Fruit fly (Drosophila melanogaster) whole organism, embryonic: ENCODE results near the gene Cyp4d1.
A peak's percentile ranks its signal among the peaks of the same experiment; 100 is the strongest.

Source experiments
- Ada2b ChIP-seq: fragments of 200-800 bp; sonication (Bioruptor generic); IDR thresholded peaks from 2 replicates; pipeline ENCODE4 v1.3.6; 2022; ENCODE audit warnings: missing biosample characterization, missing genetic modification characterization
- BtbVII ChIP-seq: fragments of 200-800 bp; sonication (Bioruptor generic); optimal IDR thresholded peaks from 3 replicates; lab custom pipeline; 2017; ENCODE audit warnings: missing biosample characterization, mild to moderate bottlenecking, missing genetic modification characterization
- CG11398 ChIP-seq: fragments of 200-800 bp; sonication (Bioruptor generic); optimal IDR thresholded peaks from 2 replicates; lab custom pipeline; 2016; ENCODE audit warnings: missing biosample characterization, missing genetic modification characterization
- CG11560 ChIP-seq: fragments of 200-800 bp; sonication (Bioruptor generic); IDR thresholded peaks from 3 replicates; pipeline ENCODE4 v1.3.6; 2022; ENCODE audit warnings: missing biosample characterization, missing genetic modification characterization
- CG11695 ChIP-seq: fragments of 200-800 bp; sonication (Bioruptor generic); IDR thresholded peaks from 3 replicates; pipeline ENCODE4 v1.3.6; 2022; ENCODE audit warnings: missing biosample characterization, missing genetic modification characterization
- CG12219 ChIP-seq: fragments of 200-800 bp; sonication (Bioruptor generic); optimal IDR thresholded peaks from 3 replicates; lab custom pipeline; 2018; ENCODE audit warnings: missing biosample characterization, mild to moderate bottlenecking, missing genetic modification characterization
- CG13894 ChIP-seq: fragments of 200-800 bp; sonication (Bioruptor generic); optimal IDR thresholded peaks from 3 replicates; lab custom pipeline; 2018; ENCODE audit warnings: missing biosample characterization, mild to moderate bottlenecking, missing genetic modification characterization, moderate library complexity
- CG14667 ChIP-seq: fragments of 200-800 bp; sonication (Bioruptor generic); IDR thresholded peaks from 2 replicates; pipeline ENCODE4 v1.3.6; 2022; ENCODE audit warnings: missing biosample characterization, missing genetic modification characterization
- CG16813 ChIP-seq: fragments of 200-800 bp; sonication (Bioruptor generic); IDR thresholded peaks from 3 replicates; pipeline ENCODE4 v1.3.6; 2022; ENCODE audit warnings: missing biosample characterization, missing genetic modification characterization; ENCODE audit not compliant: partially characterized antibody
- CG16863 ChIP-seq: fragments of 200-800 bp; sonication (Bioruptor generic); optimal IDR thresholded peaks from 3 replicates; lab custom pipeline; 2016; ENCODE audit warnings: missing biosample characterization, missing genetic modification characterization
- CG18262 ChIP-seq: fragments of 200-800 bp; optimal IDR thresholded peaks from 3 replicates; lab custom pipeline; 2019; ENCODE audit warnings: missing biosample characterization, mild to moderate bottlenecking, missing genetic modification characterization, moderate library complexity
- CG2889 ChIP-seq: fragments of 200-800 bp; sonication (Bioruptor generic); IDR thresholded peaks from 3 replicates; pipeline ENCODE4 v1.3.6; 2022; ENCODE audit warnings: missing biosample characterization, missing genetic modification characterization
- CG32772 ChIP-seq: fragments of 200-800 bp; sonication (Bioruptor generic); IDR thresholded peaks from 2 replicates; pipeline ENCODE4 v1.3.6; 2022; ENCODE audit warnings: missing biosample characterization, missing genetic modification characterization
- CG42726 ChIP-seq: fragments of 200-800 bp; sonication (Bioruptor generic); IDR thresholded peaks from 2 replicates; pipeline ENCODE4 v1.3.6; 2022; ENCODE audit warnings: missing biosample characterization, missing genetic modification characterization; ENCODE audit not compliant: partially characterized antibody
- CG43689 ChIP-seq: fragments of 200-800 bp; sonication (Bioruptor generic); IDR thresholded peaks from 2 replicates; pipeline ENCODE4 v1.3.6; 2022; ENCODE audit warnings: missing biosample characterization, missing genetic modification characterization
- CG5180 ChIP-seq: fragments of 200-800 bp; sonication (Bioruptor generic); optimal IDR thresholded peaks from 3 replicates; lab custom pipeline; 2017; ENCODE audit warnings: missing biosample characterization, missing genetic modification characterization, mild to moderate bottlenecking, moderate library complexity, missing genetic modification reagents
- CG6654 ChIP-seq: fragments of 200-800 bp; sonication (Bioruptor generic); optimal IDR thresholded peaks from 2 replicates; lab custom pipeline; 2017; ENCODE audit warnings: missing biosample characterization, mild to moderate bottlenecking, missing genetic modification characterization
- CG6813 ChIP-seq: fragments of 200-800 bp; sonication (Bioruptor generic); optimal IDR thresholded peaks from 2 replicates; lab custom pipeline; 2017; ENCODE audit warnings: missing biosample characterization, missing genetic modification characterization, mild to moderate bottlenecking, moderate library complexity, missing genetic modification reagents
- CG6854 ChIP-seq: fragments of 200-800 bp; sonication (Bioruptor generic); optimal IDR thresholded peaks from 3 replicates; lab custom pipeline; 2017; ENCODE audit warnings: missing biosample characterization, mild to moderate bottlenecking, missing genetic modification characterization
- CG7987 ChIP-seq: fragments of 200-800 bp; sonication (Bioruptor generic); optimal IDR thresholded peaks from 2 replicates; lab custom pipeline; 2018; ENCODE audit warnings: missing biosample characterization, mild to moderate bottlenecking, missing genetic modification characterization, moderate library complexity
- CG8089 ChIP-seq: fragments of 200-800 bp; sonication (Bioruptor generic); optimal IDR thresholded peaks from 3 replicates; lab custom pipeline; 2016; ENCODE audit warnings: missing biosample characterization, missing genetic modification characterization
- Dbx ChIP-seq: fragments of 200-800 bp; sonication (Bioruptor generic); IDR thresholded peaks from 3 replicates; pipeline ENCODE4 v1.3.6; 2022; ENCODE audit warnings: missing biosample characterization, missing genetic modification characterization
- Dip3 ChIP-seq: fragments of 200-800 bp; sonication (Bioruptor generic); optimal IDR thresholded peaks from 3 replicates; lab custom pipeline; 2016; ENCODE audit warnings: missing biosample characterization, missing genetic modification characterization
- E2f2 ChIP-seq: fragments of 200-800 bp; sonication (Bioruptor generic); IDR thresholded peaks from 2 replicates; pipeline ENCODE4 v1.3.6; 2022; ENCODE audit warnings: missing biosample characterization, missing genetic modification characterization
- Ets97D ChIP-seq: fragments of 200-800 bp; sonication (Bioruptor generic); optimal IDR thresholded peaks from 3 replicates; lab custom pipeline; 2016; ENCODE audit warnings: missing biosample characterization, missing genetic modification characterization
- Fer1 ChIP-seq: fragments of 200-800 bp; sonication (Bioruptor generic); optimal IDR thresholded peaks from 2 replicates; lab custom pipeline; 2017; ENCODE audit warnings: missing biosample characterization, mild to moderate bottlenecking, missing genetic modification characterization
- Fer2 ChIP-seq: fragments of 200-800 bp; sonication (Bioruptor generic); optimal IDR thresholded peaks from 2 replicates; lab custom pipeline; 2018; ENCODE audit warnings: missing biosample characterization, mild to moderate bottlenecking, missing genetic modification characterization, moderate library complexity
- Gsc ChIP-seq: fragments of 200-800 bp; sonication (Bioruptor generic); IDR thresholded peaks from 2 replicates; pipeline ENCODE4 v1.3.6; 2022; ENCODE audit warnings: missing biosample characterization, missing genetic modification characterization
- Myb ChIP-seq: fragments of 200-800 bp; sonication (Bioruptor generic); optimal IDR thresholded peaks from 2 replicates; lab custom pipeline; 2016; ENCODE audit warnings: missing biosample characterization, missing genetic modification characterization
- Ssrp ChIP-seq: fragments of 200-800 bp; sonication (Bioruptor generic); optimal IDR thresholded peaks from 2 replicates; lab custom pipeline; 2018; ENCODE audit warnings: missing biosample characterization, mild to moderate bottlenecking, missing genetic modification characterization, moderate library complexity
- Usf ChIP-seq: fragments of 200-800 bp; sonication (Bioruptor generic); optimal IDR thresholded peaks from 2 replicates; lab custom pipeline; 2017; ENCODE audit warnings: missing genotype, missing biosample characterization, missing genetic modification characterization
- Xbp1 ChIP-seq: fragments of 200-800 bp; sonication (Bioruptor generic); optimal IDR thresholded peaks from 3 replicates; lab custom pipeline; 2016; ENCODE audit warnings: missing biosample characterization, mild to moderate bottlenecking, missing genetic modification characterization
- ap ChIP-seq: fragments of 200-800 bp; sonication (Bioruptor generic); IDR thresholded peaks from 2 replicates; pipeline ENCODE4 v1.3.6; 2022; ENCODE audit warnings: missing biosample characterization, missing genetic modification characterization
- ase ChIP-seq: fragments of 200-800 bp; sonication (Bioruptor generic); IDR thresholded peaks from 3 replicates; pipeline ENCODE4 v1.3.6; 2022; ENCODE audit warnings: missing biosample characterization, missing genetic modification characterization
- crol ChIP-seq: fragments of 200-800 bp; sonication (Bioruptor generic); IDR thresholded peaks from 2 replicates; pipeline ENCODE4 v1.3.6; 2022; ENCODE audit warnings: missing biosample characterization, missing genetic modification characterization
- ewg ChIP-seq: fragments of 200-800 bp; sonication (Bioruptor generic); optimal IDR thresholded peaks from 3 replicates; lab custom pipeline; 2017; ENCODE audit warnings: mild to moderate bottlenecking, missing biosample characterization, missing genetic modification reagents, missing genetic modification characterization
- gt ChIP-seq: fragments of 200-800 bp; sonication (Bioruptor generic); IDR thresholded peaks from 2 replicates; pipeline ENCODE4 v1.3.6; 2022; ENCODE audit warnings: missing biosample characterization, missing genetic modification characterization
- hb ChIP-seq: fragments of 200-800 bp; sonication (Bioruptor generic); IDR thresholded peaks from 3 replicates; pipeline ENCODE4 v1.3.6; 2022; ENCODE audit warnings: missing biosample characterization, missing genetic modification characterization; ENCODE audit not compliant: partially characterized antibody
- lab ChIP-seq: fragments of 200-800 bp; sonication (Bioruptor generic); optimal IDR thresholded peaks from 3 replicates; lab custom pipeline; 2017; ENCODE audit warnings: missing biosample characterization, missing genetic modification characterization, mild to moderate bottlenecking, moderate library complexity, missing genetic modification reagents
- nerfin-1 ChIP-seq: fragments of 200-800 bp; sonication (Bioruptor generic); optimal IDR thresholded peaks from 3 replicates; lab custom pipeline; 2019; ENCODE audit warnings: missing biosample characterization, mild to moderate bottlenecking, missing genetic modification characterization, moderate library complexity
- nmo ChIP-seq: fragments of 200-800 bp; sonication (Bioruptor generic); optimal IDR thresholded peaks from 2 replicates; lab custom pipeline; 2018; ENCODE audit warnings: missing biosample characterization, mild to moderate bottlenecking, missing genetic modification characterization, moderate library complexity
- p53 ChIP-seq: fragments of 200-800 bp; sonication (Bioruptor generic); optimal IDR thresholded peaks from 2 replicates; lab custom pipeline; 2016; ENCODE audit warnings: missing biosample characterization, missing genetic modification characterization
- pb ChIP-seq: fragments of 200-800 bp; sonication (Bioruptor generic); optimal IDR thresholded peaks from 3 replicates; lab custom pipeline; 2016; ENCODE audit warnings: missing biosample characterization, missing genetic modification characterization
- salm ChIP-seq: fragments of 200-800 bp; sonication (Bioruptor generic); optimal IDR thresholded peaks from 2 replicates; lab custom pipeline; 2018; ENCODE audit warnings: missing biosample characterization, mild to moderate bottlenecking, missing genetic modification characterization
- sd ChIP-seq: fragments of 200-800 bp; sonication (Bioruptor generic); optimal IDR thresholded peaks from 3 replicates; lab custom pipeline; 2018; ENCODE audit warnings: missing biosample characterization, mild to moderate bottlenecking, missing genetic modification characterization, moderate library complexity
- vvl ChIP-seq: fragments of 200-800 bp; sonication (Bioruptor generic); IDR thresholded peaks from 2 replicates; pipeline ENCODE4 v1.3.6; 2022; ENCODE audit warnings: missing biosample characterization, missing genetic modification characterization
- wek ChIP-seq: fragments of 200-800 bp; sonication (Bioruptor generic); optimal IDR thresholded peaks from 3 replicates; lab custom pipeline; 2018; ENCODE audit warnings: missing biosample characterization, mild to moderate bottlenecking, missing genetic modification characterization, moderate library complexity
- z ChIP-seq: fragments of 200-800 bp; sonication (Bioruptor generic); IDR thresholded peaks from 3 replicates; pipeline ENCODE4 v1.3.6; 2022; ENCODE audit warnings: missing biosample characterization, missing genetic modification characterization

Gene Cyp4d1

dm6 chrX:2123013-2123964 is 38.7 kb downstream of the Cyp4d1 start, which contains the start of gene ph-d (continued):
- TF ChIP-seq nerfin-1 (peak; percentile 17), Dip3 (GFP tag; lab: Kevin White, UChicago) (peak; percentile 7), vvl (GFP tag; lab: Robert Waterston, UW) (peak; percentile 70), z (GFP tag; lab: Robert Waterston, UW) (peak; percentile 78), pb (GFP tag; lab: Kevin White, UChicago) (peak; percentile 13), p53 (GFP tag; lab: Kevin White, UChicago) (peak; percentile 56), CG11560 (tag; lab: Robert Waterston, UW) (no peak), Usf (peak; percentile 5), CG6813 (GFP tag; lab: Kevin White, UChicago) (peak; percentile 13), CG32772 (GFP tag; lab: Robert Waterston, UW) (0 out of 2 replicates have a peak, but pooled peaks have one; percentile 6), CG14667 (GFP tag; lab: Robert Waterston, UW) (peak; percentile 25; the same call in 1 of the 2 replicates), CG43689 (GFP tag; lab: Robert Waterston, UW) (no peak), CG8089 (no peak), ase (GFP tag; lab: Robert Waterston, UW) (no peak), Ada2b (GFP tag; lab: Robert Waterston, UW) (peak; percentile 26; the same call in 1 of the 2 replicates), CG16813 (GFP tag; lab: Robert Waterston, UW) (peak; percentile 34; the same call in 1 of the 3 replicates), hb (GFP tag; lab: Robert Waterston, UW) (no peak), CG16863 (no peak), E2f2 (GFP tag; lab: Robert Waterston, UW) (peak; percentile 68), CG6854 (GFP tag; lab: Kevin White, UChicago) (no peak), CG6654 (no peak), CG12219 (GFP tag; lab: Kevin White, UChicago) (no peak), gt (GFP tag; lab: Robert Waterston, UW) (no peak), CG11695 (GFP tag; lab: Robert Waterston, UW) (peak; percentile 36; the same call in 1 of the 3 replicates), CG13894 (tag; lab: Kevin White, UChicago) (peak; percentile 65), CG7987 (GFP tag; lab: Kevin White, UChicago) (peak; percentile 66), Xbp1 (peak; percentile 56), Ets97D (GFP tag; lab: Kevin White, UChicago) (peak; percentile 43), BtbVII (peak; percentile 44), Gsc (no peak), Fer2 (tag; lab: Kevin White, UChicago) (no peak), crol (GFP tag; lab: Robert Waterston, UW) (peak; percentile 72), sd (tag; lab: Kevin White, UChicago) (peak; percentile 82), Dbx (peak; percentile 32; the same call in 1 of the 3 replicates), CG2889 (GFP tag; lab: Robert Waterston, UW) (no peak), CG5180 (GFP tag; lab: Kevin White, UChicago) (peak; percentile 45), CG18262 (tag; lab: Kevin White, UChicago) (peak; percentile 59), ewg (GFP tag; lab: Kevin White, UChicago) (peak; percentile 86), Fer1 (GFP tag; lab: Kevin White, UChicago) (peak; percentile 48), Myb (GFP tag; lab: Kevin White, UChicago) (peak; percentile 9), salm (tag; lab: Kevin White, UChicago) (peak; percentile 32), CG11398 (no peak), lab (peak; percentile 47), Ssrp (tag; lab: Kevin White, UChicago) (peak; percentile 47), wek (GFP tag; lab: Kevin White, UChicago) (no peak), CG42726 (GFP tag; lab: Robert Waterston, UW) (no peak), ap (GFP tag; lab: Robert Waterston, UW) (no peak), nmo (GFP tag; lab: Kevin White, UChicago) (peak; percentile 59)
